Fruit fly (Drosophila melanogaster): Measurements from ENCODE around the gene Oatp30B.

Oatp30B gene

dm6 chr2L:9520886-9521868, at the start of gene Oatp30B:
Gene Oatp30B (plus strand): TSS chr2L:9521210.
- TF ChIP-seq CG17801 (GFP tag; optimal IDR thresholded peaks at IDR 0.05; ENCODE audit: partially characterized antibody): peak; percentile 99

DNA sequence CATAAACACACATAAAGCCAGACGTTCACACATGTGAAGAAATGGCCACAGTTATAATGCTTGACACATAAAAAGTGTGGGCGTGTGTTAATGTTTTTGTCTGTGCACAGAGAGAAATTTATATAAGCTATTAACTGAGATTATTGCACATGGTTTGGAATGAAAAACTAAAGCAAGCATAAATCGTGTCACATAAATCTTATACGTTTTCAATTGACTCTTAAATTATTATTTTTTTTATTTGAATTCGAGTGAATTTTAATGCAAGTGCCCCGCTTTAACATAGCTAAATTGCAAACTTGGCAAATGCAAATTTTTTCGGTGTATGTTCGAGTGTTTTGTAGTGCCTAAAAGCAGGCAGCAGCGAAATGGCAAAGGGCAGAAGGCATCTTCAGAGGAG, 33.5 kb upstream of the Oatp30B start:
- peak; percentile 74 for TF ChIP-seq CG17801 (GFP tag; optimal IDR thresholded peaks at IDR 0.05; ENCODE audit: partially characterized antibody)

- peak; percentile 74 for TF ChIP-seq CG17801 (GFP tag; optimal IDR thresholded peaks at IDR 0.05; ENCODE audit: partially characterized antibody)
Observed at dm6 chr2L:9490788-9491187, 30.2 kb upstream of the Oatp30B start.

dm6 chr2L:9493375-9494263, 27.4 kb upstream of the Oatp30B start:
- peak; percentile 76 for TF ChIP-seq CG17801 (GFP tag; optimal IDR thresholded peaks at IDR 0.05; ENCODE audit: partially characterized antibody)

DNA sequence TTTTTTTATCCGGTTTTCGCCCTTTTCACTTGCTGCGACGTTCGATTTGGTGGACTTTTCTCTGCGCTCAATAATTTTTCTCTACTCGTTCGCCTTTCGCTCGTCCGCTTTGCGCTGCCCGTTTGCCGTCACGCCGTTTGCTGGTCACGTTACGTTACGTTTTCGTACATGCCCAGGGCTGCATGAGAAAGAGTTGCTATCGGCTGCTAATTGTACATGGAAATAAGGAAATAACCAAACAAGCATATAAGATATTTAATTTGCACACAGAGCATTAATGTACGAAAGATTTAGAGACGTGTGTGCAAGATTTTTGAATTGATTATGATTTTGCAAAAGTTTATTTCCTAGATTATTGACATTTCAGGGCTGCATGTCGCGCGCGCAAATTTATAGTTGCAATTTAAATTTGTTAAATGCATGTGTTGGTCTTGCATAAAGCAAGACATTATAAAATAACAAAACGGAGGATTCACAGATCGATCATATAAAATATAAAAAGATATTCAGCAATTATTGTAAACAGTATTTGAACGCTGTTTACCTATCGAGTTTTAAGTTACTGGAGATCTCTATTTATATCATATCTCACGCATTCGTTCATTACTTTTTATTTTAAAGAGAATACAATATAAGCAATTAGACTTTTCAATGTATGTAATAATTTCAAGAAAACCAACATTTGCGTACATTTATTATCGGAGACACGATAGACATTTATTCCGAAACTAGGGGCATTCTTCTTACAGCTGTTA, 26.2 kb upstream of the Oatp30B start, which contains the start of gene Gdi:
Gene Gdi (minus strand): TSS at position 214 of the 755 bp plus-strand sequence.
- TF ChIP-seq CG17801 (GFP tag; optimal IDR thresholded peaks at IDR 0.05; ENCODE audit: partially characterized antibody): no peak

DNA sequence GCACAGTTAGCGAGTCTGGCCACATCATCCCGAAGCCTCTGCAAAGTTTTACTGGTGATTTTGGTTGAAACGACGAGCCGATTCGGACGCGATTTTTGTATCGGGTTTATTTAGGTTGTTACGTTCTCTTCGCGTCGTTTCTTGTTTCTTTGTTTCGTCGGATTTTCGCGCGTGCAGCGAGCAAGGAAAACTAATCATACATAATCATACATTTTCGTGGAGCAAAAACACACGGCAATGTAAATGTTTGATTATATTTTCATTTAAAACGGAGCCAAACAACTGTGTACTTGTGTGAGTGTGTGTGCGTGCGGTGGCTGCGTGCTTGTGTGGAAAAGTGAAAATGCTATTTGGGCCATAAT, 25.6 kb upstream of the Oatp30B start, which contains the start of gene CG33298:
Gene CG33298 (plus strand): TSS at position 57 of the 362 bp plus-strand sequence.
- TF ChIP-seq CG17801 (GFP tag; optimal IDR thresholded peaks at IDR 0.05; ENCODE audit: partially characterized antibody): peak; percentile 47

DNA sequence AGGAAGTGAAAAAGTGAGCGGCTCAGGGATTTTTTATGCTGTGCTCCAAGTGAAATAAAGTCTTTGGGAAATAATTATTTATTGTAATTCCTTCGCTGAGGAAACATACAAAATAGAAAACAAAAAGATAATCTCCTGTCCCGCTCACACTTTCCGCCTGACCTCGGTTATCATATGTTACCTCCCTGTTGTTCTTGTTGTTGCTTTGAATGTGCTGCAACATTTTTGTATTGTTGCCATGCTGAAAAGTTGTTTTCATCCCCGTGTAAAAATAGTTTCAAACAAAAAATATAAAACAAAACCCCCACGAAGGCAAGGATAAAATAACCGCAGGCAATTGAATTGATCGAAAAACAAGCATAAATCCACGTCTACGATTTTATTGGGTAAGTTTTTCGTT, 25.1 kb upstream of the Oatp30B start:
- no peak for TF ChIP-seq CG17801 (GFP tag; optimal IDR thresholded peaks at IDR 0.05; ENCODE audit: partially characterized antibody)

dm6 chr2L:9496378-9497284, 24.4 kb upstream of the Oatp30B start:
- TF ChIP-seq CG17801 (GFP tag; optimal IDR thresholded peaks at IDR 0.05; ENCODE audit: partially characterized antibody): no peak

DNA sequence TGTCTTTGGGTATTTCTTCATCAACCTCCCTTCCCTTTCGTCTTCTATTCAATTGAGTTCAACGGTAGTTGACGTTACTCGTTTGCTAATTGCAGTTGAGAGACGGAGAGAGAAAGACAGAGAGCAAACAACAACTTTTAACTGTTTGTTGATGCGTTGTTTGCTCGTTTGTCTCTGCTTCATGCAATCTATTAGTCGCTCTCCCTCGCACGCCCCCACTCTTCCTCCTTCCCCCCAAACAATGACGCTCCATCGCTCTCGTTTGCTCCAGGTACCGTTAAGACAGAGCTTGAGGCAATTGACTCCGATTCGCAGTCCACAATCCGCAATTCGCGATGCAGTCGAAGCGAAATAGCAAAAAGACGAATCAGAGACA, 23.7 kb upstream of the Oatp30B start:
- TF ChIP-seq CG17801 (GFP tag; optimal IDR thresholded peaks at IDR 0.05; ENCODE audit: partially characterized antibody): peak; percentile 59

DNA sequence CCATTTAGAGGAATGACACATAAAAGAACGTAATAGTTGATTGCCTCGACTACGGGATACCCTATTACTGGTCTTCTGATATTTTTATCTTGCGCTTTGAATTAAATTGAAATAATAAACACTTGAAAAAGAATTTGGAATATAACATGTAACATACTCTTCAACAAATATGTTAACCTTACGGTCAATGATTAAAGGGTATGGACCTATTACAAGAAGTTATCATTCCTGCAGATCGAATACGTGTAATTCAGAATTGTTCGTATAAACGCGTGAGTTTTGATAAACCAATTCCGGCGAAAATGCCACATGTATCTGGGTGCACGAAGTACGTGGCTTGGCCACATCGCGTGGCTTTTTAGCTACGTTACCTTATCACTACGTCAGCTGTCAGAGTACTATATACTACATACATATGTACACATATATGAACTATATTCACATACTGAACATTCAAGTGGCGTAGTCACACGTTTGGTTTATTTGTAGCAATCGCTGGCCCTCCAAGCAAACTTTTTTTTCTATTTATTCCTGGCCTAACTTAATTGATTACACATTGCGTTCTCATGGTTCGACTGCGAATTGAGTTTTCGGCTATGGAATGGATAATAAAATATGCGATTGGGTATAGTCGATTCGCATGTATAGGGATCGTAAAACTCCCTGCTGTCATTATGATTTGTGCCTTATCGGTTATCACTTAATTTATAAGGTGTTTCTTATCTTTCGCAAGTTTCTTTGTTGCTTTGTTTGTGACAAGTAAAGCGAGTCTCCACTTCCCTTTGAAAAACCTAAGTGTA, 22.6 kb upstream of the Oatp30B start:
- TF ChIP-seq CG17801 (GFP tag; optimal IDR thresholded peaks at IDR 0.05; ENCODE audit: partially characterized antibody): peak; percentile 85

dm6 chr2L:9498985-9499249, 22.1 kb upstream of the Oatp30B start:
- TF ChIP-seq CG17801 (GFP tag; optimal IDR thresholded peaks at IDR 0.05; ENCODE audit: partially characterized antibody): no peak

DNA sequence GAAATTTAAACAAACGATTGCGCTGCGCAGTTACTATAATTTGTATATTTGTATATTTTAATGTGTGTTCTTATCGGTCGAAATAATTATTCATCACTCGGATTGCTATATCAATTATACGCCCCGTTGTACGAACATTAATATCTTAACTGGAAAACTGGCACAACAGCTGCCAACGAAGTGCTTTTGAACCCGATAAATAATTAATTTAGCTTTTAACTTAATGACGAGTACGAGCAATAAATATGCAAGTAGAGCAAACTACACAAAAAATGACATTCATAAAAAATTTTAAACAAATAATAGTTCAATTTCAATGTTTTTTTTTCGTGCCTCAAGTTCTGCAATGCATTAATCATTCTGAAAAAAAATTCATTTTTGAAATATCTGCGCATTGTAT, 20.6 kb upstream of the Oatp30B start:
- no peak for TF ChIP-seq CG17801 (GFP tag; optimal IDR thresholded peaks at IDR 0.05; ENCODE audit: partially characterized antibody)

DNA sequence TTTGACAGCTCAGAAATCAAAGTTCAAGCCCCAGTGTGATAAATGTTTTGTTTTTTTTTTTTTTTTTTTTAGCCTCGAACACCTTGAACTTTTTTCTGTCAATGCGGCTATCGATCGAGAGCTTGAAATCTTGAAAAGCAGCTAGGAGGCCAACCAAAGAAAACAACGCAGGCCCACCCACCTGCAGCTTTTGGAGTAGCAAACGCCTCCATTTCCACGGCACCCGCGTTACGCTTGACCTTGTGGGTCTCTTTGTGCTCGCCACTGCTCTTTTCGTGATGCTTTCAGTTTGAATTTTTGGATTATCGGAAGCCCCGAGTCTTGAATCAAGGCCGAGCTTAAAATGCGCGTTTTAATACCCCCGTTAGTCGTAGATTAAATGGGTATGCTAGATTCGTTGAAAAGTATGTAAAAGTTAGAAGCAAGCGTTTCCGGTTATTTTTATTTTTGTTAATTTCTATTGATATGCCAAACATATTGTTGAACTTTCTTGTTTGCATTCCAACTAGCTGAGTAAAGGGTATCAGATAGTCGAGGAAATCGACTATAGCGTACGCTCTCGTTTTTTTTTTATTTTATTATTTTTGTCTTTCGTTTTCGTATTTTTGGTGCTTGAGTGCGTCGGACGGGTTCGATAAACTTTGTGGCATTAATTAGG, 18.1 kb upstream of the Oatp30B start:
- peak; percentile 74 for TF ChIP-seq CG17801 (GFP tag; optimal IDR thresholded peaks at IDR 0.05; ENCODE audit: partially characterized antibody)
